Fruit fly (Drosophila melanogaster) S2 (cell line): Measurements from ENCODE around the gene TwdlC.

Experiments used
- CG8478 ChIP-seq: fragments of >200 bp; optimal IDR thresholded peaks from 2 replicates; lab custom pipeline; 2018
- CTCF ChIP-seq, 2 experiments: fragments of >200 bp; optimal IDR thresholded peaks; 2 replicates each; lab custom pipeline; 2018

DNA sequence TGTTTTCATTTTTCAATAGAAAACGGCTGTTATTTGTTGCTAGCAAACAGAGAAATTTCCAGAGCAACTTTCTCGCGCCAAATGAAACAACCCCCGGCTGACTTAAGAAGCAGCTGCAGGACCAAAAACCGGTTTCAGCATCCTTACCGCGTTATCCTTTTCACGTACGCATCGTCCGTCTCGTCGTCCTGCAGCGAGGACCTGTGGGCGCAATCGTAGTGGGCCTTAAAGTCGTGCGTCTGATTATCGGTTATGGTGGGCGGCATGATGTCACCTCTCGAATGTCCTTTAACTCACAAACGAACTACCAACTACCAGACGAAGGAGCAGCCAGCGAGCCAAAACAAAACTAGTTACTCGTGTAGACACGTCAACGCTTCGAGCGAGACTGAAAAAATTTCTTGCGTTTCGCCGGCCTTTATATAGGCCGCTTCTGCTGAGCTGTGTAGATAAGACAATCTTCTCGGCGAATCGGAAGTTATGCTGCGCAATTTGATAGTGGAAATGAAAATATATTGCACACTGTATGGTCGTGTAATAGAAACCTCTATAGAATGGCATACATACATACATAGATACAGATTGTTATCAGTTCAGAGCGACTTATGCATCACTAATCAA, 41.7 kb upstream of the TwdlC start:
- TF ChIP-seq CTCF (optimal IDR thresholded peaks at IDR 0.05; lab: Kevin White, UChicago) (no peak), CG8478 (lab: Kevin White, UChicago) (no peak)
